Worm (Caenorhabditis elegans) whole organism, late embryonic: Measurements from ENCODE around the gene T02H6.9.

ENCODE experiments used
- che-1 ChIP-seq: sonication (generic microtip); optimal IDR thresholded peaks from 2 replicates; lab custom pipeline; 2016; ENCODE audit warnings: mild to moderate bottlenecking, missing genetic modification characterization, missing compliant biosample characterization
- eyg-1 ChIP-seq: sonication (generic microtip); optimal IDR thresholded peaks from 2 replicates; lab custom pipeline; 2016; ENCODE audit warnings: missing genotype, missing genetic modification characterization, missing compliant biosample characterization
- lim-6 ChIP-seq: sonication (generic microtip); optimal IDR thresholded peaks from 2 replicates; lab custom pipeline; 2016; ENCODE audit warnings: missing genetic modification characterization, missing compliant biosample characterization
- mec-3 ChIP-seq: sonication (generic microtip); optimal IDR thresholded peaks from 2 replicates; lab custom pipeline; 2016; ENCODE audit warnings: borderline replicate concordance, missing genetic modification characterization, missing compliant biosample characterization
- pax-1 ChIP-seq: fragments of 150-350 bp; optimal IDR thresholded peaks from 2 replicates; lab custom pipeline; 2014; ENCODE audit warnings: missing biosample characterization, missing genetic modification characterization
- pha-4 ChIP-seq: fragments of 150-350 bp; optimal IDR thresholded peaks from 2 replicates; lab custom pipeline; 2018; ENCODE audit warnings: missing biosample characterization, missing genetic modification reagents, missing genetic modification characterization
- rnt-1 ChIP-seq: sonication (generic microtip); optimal IDR thresholded peaks from 2 replicates; lab custom pipeline; 2016; ENCODE audit warnings: missing genetic modification characterization, missing compliant biosample characterization

DNA sequence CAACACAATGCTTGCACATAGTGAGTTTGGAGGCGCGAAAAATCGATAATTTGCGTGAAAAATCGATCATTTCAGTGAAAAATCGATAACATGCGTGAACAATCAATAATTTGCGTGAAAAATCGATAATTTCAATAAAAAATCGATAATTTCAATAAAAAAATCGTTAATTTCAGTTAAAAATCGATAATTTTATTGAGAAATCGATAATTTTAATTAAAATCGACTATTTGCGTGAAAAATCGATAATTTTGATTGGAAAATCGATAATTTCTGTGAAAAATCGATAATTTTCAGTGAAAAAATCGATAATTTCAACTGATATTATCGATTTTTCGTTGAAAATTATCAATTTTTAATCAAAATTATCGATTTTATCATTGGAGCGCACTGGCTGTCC is 45.3 kb downstream of the T02H6.9 start:
- no peak for TF ChIP-seq mec-3 (tag; lab: Kevin White, UChicago)
- TF ChIP-seq rnt-1 (tag; lab: Kevin White, UChicago) = no peak
- no peak for TF ChIP-seq pax-1 (tag; lab: Kevin White, UChicago)
- no peak for TF ChIP-seq che-1 (tag; lab: Kevin White, UChicago)
- no peak for TF ChIP-seq lim-6 (tag; lab: Kevin White, UChicago)
- no peak for TF ChIP-seq pha-4 (tag; lab: Kevin White, UChicago)
- no peak for TF ChIP-seq eyg-1 (tag; lab: Kevin White, UChicago)
